Worm (Caenorhabditis elegans) whole organism, L1 larva: ENCODE measurements around the gene mbk-2.
A peak's percentile ranks its signal among the peaks of the same experiment; 100 is the strongest.

Experiments used
- C16A3.4 ChIP-seq: fragments of 150-350 bp; optimal IDR thresholded peaks from 2 replicates; lab custom pipeline; 2014; ENCODE audit warnings: missing biosample characterization, missing genetic modification characterization
- C34B4.2 ChIP-seq: sonication (generic microtip); optimal IDR thresholded peaks from 2 replicates; lab custom pipeline; 2017; ENCODE audit warnings: mild to moderate bottlenecking, missing genetic modification characterization, missing compliant biosample characterization
- F16B12.6 ChIP-seq: fragments of 150-350 bp; optimal IDR thresholded peaks from 2 replicates; lab custom pipeline; 2014; ENCODE audit warnings: missing biosample characterization, missing genetic modification characterization
- blmp-1 ChIP-seq: fragments of 150-350 bp; optimal IDR thresholded peaks from 2 replicates; lab custom pipeline; 2014; ENCODE audit warnings: missing biosample characterization, missing genetic modification characterization
- dpl-1 ChIP-seq, 3 experiments: fragments of 150-350 bp in 2 of 3; sonication (generic microtip) in 1 of 3; optimal IDR thresholded peaks; 2 replicates each; lab custom pipeline; 2014 to 2017; ENCODE audit warnings: missing biosample characterization in 3 of 3, missing genetic modification characterization in 3 of 3, missing genetic modification reagents in 3 of 3
- egl-27 ChIP-seq, 2 experiments: fragments of 150-350 bp in 1 of 2; sonication (generic microtip); optimal IDR thresholded peaks; 3 replicates each; lab custom pipeline; 2017 to 2018; ENCODE audit warnings: missing biosample characterization in 2 of 2, missing genetic modification characterization in 2 of 2, missing genetic modification reagents in 2 of 2
- elt-3 ChIP-seq, 6 experiments: fragments of 150-350 bp in 1 of 6; sonication (generic microtip); optimal IDR thresholded peaks; 2 replicates each; lab custom pipeline; 2017 to 2018; ENCODE audit warnings: missing biosample characterization in 6 of 6, missing genetic modification characterization in 6 of 6, inconsistent platforms in 1 of 6
- ets-5 ChIP-seq: fragments of 200-800 bp; sonication (Bioruptor generic); IDR thresholded peaks from 2 replicates; pipeline ENCODE4 v1.3.6; 2022; ENCODE audit warnings: missing genetic modification characterization, missing compliant biosample characterization
- fkh-10 ChIP-seq: sonication (generic microtip); optimal IDR thresholded peaks from 2 replicates; lab custom pipeline; 2017; ENCODE audit warnings: missing biosample characterization, missing genetic modification reagents, missing genetic modification characterization
- fkh-8 ChIP-seq: sonication (generic microtip); optimal IDR thresholded peaks from 2 replicates; lab custom pipeline; 2016; ENCODE audit warnings: mild to moderate bottlenecking, missing genetic modification characterization, missing compliant biosample characterization
- grh-1 ChIP-seq: fragments of 200-800 bp; sonication (Bioruptor generic); IDR thresholded peaks from 2 replicates; pipeline ENCODE4 v1.3.6; 2022; ENCODE audit warnings: missing genetic modification reagents, missing genetic modification characterization, missing compliant biosample characterization
- hlh-4 ChIP-seq: sonication (generic microtip); optimal IDR thresholded peaks from 2 replicates; lab custom pipeline; 2016; ENCODE audit warnings: mild to moderate bottlenecking, missing genetic modification characterization, missing compliant biosample characterization
- hpl-2 ChIP-seq: fragments of 150-350 bp; optimal IDR thresholded peaks from 2 replicates; lab custom pipeline; 2014; ENCODE audit warnings: missing biosample characterization, missing genetic modification reagents, missing genetic modification characterization
- irx-1 ChIP-seq: sonication (generic microtip); optimal IDR thresholded peaks from 2 replicates; lab custom pipeline; 2016; ENCODE audit warnings: missing genetic modification characterization, missing compliant biosample characterization
- isw-1 ChIP-seq: fragments of 200-800 bp; sonication (Bioruptor generic); IDR thresholded peaks from 2 replicates; pipeline ENCODE4 v1.3.6; 2022; ENCODE audit warnings: missing genetic modification characterization, missing compliant biosample characterization
- lin-14 ChIP-seq: fragments of 200-800 bp; sonication (Bioruptor generic); optimal IDR thresholded peaks from 2 replicates; lab custom pipeline; 2018; ENCODE audit warnings: mild to moderate bottlenecking, missing genetic modification characterization, moderate library complexity, missing compliant biosample characterization
- lin-35 ChIP-seq, 2 experiments: fragments of 150-350 bp; optimal IDR thresholded peaks; 2 replicates each; lab custom pipeline; 2014; ENCODE audit warnings: missing biosample characterization in 2 of 2, missing genetic modification characterization in 2 of 2, missing genetic modification reagents in 2 of 2
- lin-39 ChIP-seq: fragments of 150-350 bp; optimal IDR thresholded peaks from 2 replicates; lab custom pipeline; 2014; ENCODE audit warnings: missing biosample characterization, missing genetic modification reagents, missing genetic modification characterization
- lir-3 ChIP-seq: sonication (generic microtip); optimal IDR thresholded peaks from 2 replicates; lab custom pipeline; 2016; ENCODE audit warnings: mild to moderate bottlenecking, missing genetic modification characterization, moderate library complexity, missing compliant biosample characterization; ENCODE audit not compliant: poor library complexity
- lsy-2 ChIP-seq, 2 experiments: fragments of 150-350 bp; optimal IDR thresholded peaks; 2 replicates each; lab custom pipeline; 2014; ENCODE audit warnings: missing biosample characterization in 2 of 2, missing genetic modification characterization in 2 of 2
- mab-9 ChIP-seq: fragments of 200-800 bp; sonication (Bioruptor generic); IDR thresholded peaks from 2 replicates; pipeline ENCODE4 v1.3.6; 2022; ENCODE audit warnings: missing genetic modification reagents, missing genetic modification characterization, missing compliant biosample characterization
- mdl-1 ChIP-seq, 2 experiments: fragments of 150-350 bp; optimal IDR thresholded peaks; 2 replicates each; lab custom pipeline; 2014 to 2017; ENCODE audit warnings: missing biosample characterization in 2 of 2, missing genetic modification characterization in 2 of 2, inconsistent platforms in 1 of 2
- mef-2 ChIP-seq: fragments of 150-350 bp; optimal IDR thresholded peaks from 2 replicates; lab custom pipeline; 2014; ENCODE audit warnings: missing biosample characterization, missing genetic modification characterization
- mep-1 ChIP-seq: fragments of 150-350 bp; optimal IDR thresholded peaks from 2 replicates; lab custom pipeline; 2014; ENCODE audit warnings: missing biosample characterization, missing genetic modification characterization
- nhr-19 ChIP-seq: fragments of 200-800 bp; sonication (Bioruptor generic); conservative IDR thresholded peaks from 2 replicates; pipeline ENCODE4 v1.3.6; 2022; ENCODE audit warnings: missing genetic modification characterization, missing compliant biosample characterization
- nhr-20 ChIP-seq: sonication (generic microtip); optimal IDR thresholded peaks from 2 replicates; lab custom pipeline; 2016; ENCODE audit warnings: mild to moderate bottlenecking, missing genetic modification characterization, missing compliant biosample characterization
- nhr-28 ChIP-seq: fragments of 150-350 bp; optimal IDR thresholded peaks from 2 replicates; lab custom pipeline; 2014; ENCODE audit warnings: missing biosample characterization, missing genetic modification characterization
- nhr-71 ChIP-seq: sonication (generic microtip); optimal IDR thresholded peaks from 2 replicates; lab custom pipeline; 2016; ENCODE audit warnings: mild to moderate bottlenecking, missing genetic modification characterization, moderate library complexity, missing compliant biosample characterization
- nhr-77 ChIP-seq: fragments of 150-350 bp; optimal IDR thresholded peaks from 2 replicates; lab custom pipeline; 2014; ENCODE audit warnings: missing biosample characterization, missing genetic modification characterization
- nhr-85 ChIP-seq: sonication (generic microtip); peaks from one replicate; lab custom pipeline; 2016; ENCODE audit warnings: missing genetic modification characterization, inconsistent platforms, missing compliant biosample characterization
- nhr-90 ChIP-seq: sonication (generic microtip); optimal IDR thresholded peaks from 2 replicates; lab custom pipeline; 2016; ENCODE audit warnings: mild to moderate bottlenecking, missing genetic modification characterization, missing compliant biosample characterization; ENCODE audit not compliant: poor library complexity
- pax-3 ChIP-seq: fragments of 200-800 bp; sonication (Bioruptor generic); optimal IDR thresholded peaks from 2 replicates; lab custom pipeline; 2018; ENCODE audit warnings: mild to moderate bottlenecking, missing genetic modification characterization, moderate library complexity, missing compliant biosample characterization
- skn-1 ChIP-seq: fragments of 150-350 bp; optimal IDR thresholded peaks from 2 replicates; lab custom pipeline; 2014; ENCODE audit warnings: missing biosample characterization, missing genetic modification characterization
- snu-23 ChIP-seq: sonication (generic microtip); optimal IDR thresholded peaks from 2 replicates; lab custom pipeline; 2016; ENCODE audit warnings: missing genetic modification characterization, missing compliant biosample characterization
- sptf-1 ChIP-seq: fragments of 150-350 bp; optimal IDR thresholded peaks from 2 replicates; lab custom pipeline; 2014; ENCODE audit warnings: missing biosample characterization, missing genetic modification characterization
- tbx-2 ChIP-seq: sonication (generic microtip); optimal IDR thresholded peaks from 2 replicates; lab custom pipeline; 2016; ENCODE audit warnings: missing genetic modification characterization, missing compliant biosample characterization
- unc-130 ChIP-seq: fragments of 150-350 bp; optimal IDR thresholded peaks from 2 replicates; lab custom pipeline; 2017; ENCODE audit warnings: missing biosample characterization, missing genetic modification characterization, inconsistent platforms
- unc-98 ChIP-seq: fragments of 200-800 bp; sonication (Bioruptor generic); IDR thresholded peaks from 2 replicates; pipeline ENCODE4 v1.3.6; 2022; ENCODE audit warnings: missing genetic modification characterization, missing compliant biosample characterization
- ztf-4 ChIP-seq: fragments of 150-350 bp; optimal IDR thresholded peaks from 2 replicates; lab custom pipeline; 2014; ENCODE audit warnings: missing biosample characterization, missing genetic modification characterization

mbk-2 gene

ce11 chrIV:13067200-13067599 is 58.2 kb downstream of the mbk-2 start, which contains the start of gene col-131:
Gene col-131, minus strand, starts transcription at chrIV:13067300.
- TF ChIP-seq F16B12.6 (tag; lab: Kevin White, UChicago) (no peak), mab-9 (GFP tag; lab: Robert Waterston, UW) (no peak), blmp-1 (tag; lab: Kevin White, UChicago) (no peak), fkh-8 (tag; lab: Kevin White, UChicago) (no peak), lin-39 (no peak), lsy-2 (tag; optimal IDR thresholded peaks at IDR 0.05; lab: Kevin White, UChicago) (no peak), hpl-2 (GFP tag; lab: Kevin White, UChicago) (no peak), tbx-2 (tag; lab: Kevin White, UChicago) (no peak)

DNA sequence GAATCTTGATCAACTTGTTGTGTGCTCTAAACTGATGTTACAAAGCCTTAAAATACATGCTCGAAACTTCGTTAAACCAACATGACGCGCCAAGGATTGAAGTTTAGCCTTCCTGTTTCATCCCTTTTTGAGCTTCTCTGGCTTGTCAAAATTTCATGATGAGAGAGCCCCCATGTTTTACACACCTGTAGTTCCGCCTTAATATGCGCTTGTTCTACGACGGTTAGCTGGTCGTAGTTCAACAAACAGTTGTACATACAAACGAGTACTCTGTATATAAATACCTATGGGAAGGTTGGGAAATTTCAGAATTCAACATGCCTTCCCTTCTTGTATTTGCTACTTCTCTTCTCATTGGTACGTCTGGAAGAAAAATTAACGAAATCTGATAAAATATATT is 59.5 kb downstream of the mbk-2 start, which contains the start of gene scl-6:
TSS of gene scl-6 (plus strand) at position 301 of the 400 bp plus-strand sequence.
- TF ChIP-seq mab-9 (GFP tag; lab: Robert Waterston, UW) (no peak), unc-98 (GFP tag; lab: Robert Waterston, UW) (no peak), C34B4.2 (no peak), egl-27 (tag; optimal IDR thresholded peaks at IDR 0.05; lab: Kevin White, UChicago) (no peak), dpl-1 (GFP tag; optimal IDR thresholded peaks at IDR 0.05; lab: Kevin White, UChicago) (no peak), unc-130 (tag; lab: Kevin White, UChicago) (no peak), hpl-2 (GFP tag; lab: Kevin White, UChicago) (no peak), fkh-10 (GFP tag; lab: Kevin White, UChicago) (no peak), lin-35 (GFP tag; optimal IDR thresholded peaks at IDR 0.05; lab: Kevin White, UChicago) (no peak), ztf-4 (no peak), nhr-90 (tag; lab: Kevin White, UChicago) (no peak)

DNA sequence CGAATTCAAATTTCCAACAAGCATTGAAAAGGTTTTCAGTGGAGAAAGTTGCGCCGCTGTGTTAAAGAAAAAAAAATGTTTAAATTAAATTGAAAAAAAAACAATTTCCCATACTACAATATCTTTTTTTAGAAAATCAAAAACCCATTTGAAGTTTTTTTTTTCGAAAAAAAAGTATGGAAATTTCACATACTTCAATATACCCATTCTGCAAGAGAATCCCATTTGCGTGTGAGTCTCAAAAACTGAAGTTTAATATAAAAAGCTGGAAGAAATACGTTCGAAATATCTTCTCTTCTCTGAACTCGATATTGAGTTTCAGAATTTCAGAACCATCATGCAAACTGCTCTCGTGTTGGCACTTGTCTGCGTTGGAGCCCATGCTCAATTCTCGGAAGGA is 61.2 kb downstream of the mbk-2 start, which contains the start of gene scl-7:
TSS of gene scl-7 (plus strand) at position 301 of the 400 bp plus-strand sequence.
- TF ChIP-seq ets-5: no peak
- no peak for TF ChIP-seq sptf-1 (tag; lab: Kevin White, UChicago)
- no peak for TF ChIP-seq mef-2 (tag; lab: Kevin White, UChicago)
- TF ChIP-seq, all 84 proteins: peak for 0

DNA sequence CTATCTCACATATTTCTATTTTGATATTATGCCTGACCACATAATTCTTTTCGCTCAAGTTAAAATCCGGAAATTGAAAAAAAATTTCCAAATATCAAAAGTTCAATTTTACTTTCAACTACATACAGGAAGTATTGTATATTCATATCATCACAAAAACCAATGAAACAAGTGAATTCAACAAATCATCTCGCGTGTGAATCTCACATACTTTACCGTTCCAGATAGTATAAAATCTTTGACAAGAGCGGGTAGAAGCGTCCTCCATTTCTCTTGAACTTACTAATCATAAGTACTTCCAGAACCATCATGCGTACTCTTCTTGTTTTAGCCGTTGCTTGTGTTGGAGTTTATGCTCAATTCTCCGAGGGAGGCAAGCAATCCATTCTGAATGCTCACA is 62.5 kb downstream of the mbk-2 start, which contains the start of gene scl-8:
TSS of gene scl-8 (plus strand) at position 301 of the 400 bp plus-strand sequence.
- TF ChIP-seq irx-1: no peak
- TF ChIP-seq skn-1 (tag; lab: Kevin White, UChicago): no peak
- no peak for TF ChIP-seq lin-14 (GFP tag; lab: Kevin White, UChicago)
- TF ChIP-seq snu-23: no peak
- no peak for TF ChIP-seq grh-1
- TF ChIP-seq C16A3.4 (tag; lab: Kevin White, UChicago): no peak

- TF ChIP-seq C16A3.4 (tag; lab: Kevin White, UChicago) (no peak), elt-3 (tag; optimal IDR thresholded peaks at IDR 0.05; lab: Kevin White, UChicago) (peak in 4 of 6 experiments; percentile 14 to 67 (median 36)), mep-1 (tag; lab: Kevin White, UChicago) (no peak), nhr-20 (tag; lab: Kevin White, UChicago) (peak; percentile 65), fkh-10 (GFP tag; lab: Kevin White, UChicago) (no peak), nhr-85 (tag; lab: Kevin White, UChicago) (peak; percentile 93), lsy-2 (tag; optimal IDR thresholded peaks at IDR 0.05; lab: Kevin White, UChicago) (no peak), grh-1 (0 out of 2 replicates have a peak, but pooled peaks have one; percentile 8), C34B4.2 (no peak), pax-3 (tag; lab: Kevin White, UChicago) (no peak), snu-23 (peak; percentile 42), blmp-1 (tag; lab: Kevin White, UChicago) (peak; percentile 69), lin-14 (GFP tag; lab: Kevin White, UChicago) (peak; percentile 71), nhr-90 (tag; lab: Kevin White, UChicago) (peak; percentile 38), mdl-1 (tag; optimal IDR thresholded peaks at IDR 0.05; lab: Kevin White, UChicago) (peak in 1 of 2 experiments; percentile 32), lin-35 (GFP tag; optimal IDR thresholded peaks at IDR 0.05; lab: Kevin White, UChicago) (peak in 1 of 2 experiments; percentile 45), hlh-4 (tag; lab: Kevin White, UChicago) (no peak), nhr-19 (GFP tag; lab: Robert Waterston, UW) (peak; percentile 34; the same call in 1 of the 2 replicates), nhr-71 (peak; percentile 63), isw-1 (GFP tag; lab: Robert Waterston, UW) (no peak), dpl-1 (GFP tag; optimal IDR thresholded peaks at IDR 0.05; lab: Kevin White, UChicago) (peak in 1 of 3 experiments; percentile 3), nhr-28 (tag; lab: Kevin White, UChicago) (no peak), fkh-8 (tag; lab: Kevin White, UChicago) (no peak), lir-3 (tag; lab: Kevin White, UChicago) (no peak), nhr-77 (tag; lab: Kevin White, UChicago) (no peak), ztf-4 (peak; percentile 3)
Observed at ce11 chrIV:13075625-13076252, 66.8 kb downstream of the mbk-2 start.
